Fruit fly (Drosophila melanogaster) whole organism, embryonic: ENCODE measurements around the gene Npc2g.
A peak's percentile ranks its signal among the peaks of the same experiment; 100 is the strongest.

ENCODE experiments used
- CG10565 ChIP-seq: fragments of 200-800 bp; sonication (Bioruptor generic); optimal IDR thresholded peaks from 3 replicates; lab custom pipeline; 2016; ENCODE audit warnings: missing biosample characterization, mild to moderate bottlenecking, missing genetic modification characterization
- CG11560 ChIP-seq: fragments of 200-800 bp; sonication (Bioruptor generic); IDR thresholded peaks from 3 replicates; pipeline ENCODE4 v1.3.6; 2022; ENCODE audit warnings: missing biosample characterization, missing genetic modification characterization
- CG12942 ChIP-seq: fragments of 200-800 bp; sonication (Bioruptor generic); optimal IDR thresholded peaks from 3 replicates; lab custom pipeline; 2016; ENCODE audit warnings: missing biosample characterization, missing genetic modification characterization
- CG13287 ChIP-seq: fragments of 200-800 bp; sonication (Bioruptor generic); IDR thresholded peaks from 2 replicates; pipeline ENCODE4 v1.3.6; 2022; ENCODE audit warnings: missing biosample characterization, missing genetic modification characterization; ENCODE audit not compliant: partially characterized antibody
- CG14014 ChIP-seq: fragments of 200-800 bp; sonication (Bioruptor generic); IDR thresholded peaks from 2 replicates; pipeline ENCODE4 v1.3.6; 2022; ENCODE audit warnings: missing biosample characterization, missing genetic modification characterization
- CG15696 ChIP-seq: fragments of 200-800 bp; sonication (Bioruptor generic); optimal IDR thresholded peaks from 2 replicates; lab custom pipeline; 2019; ENCODE audit warnings: missing biosample characterization, mild to moderate bottlenecking, missing genetic modification characterization, moderate library complexity
- CG17359 ChIP-seq: fragments of 200-800 bp; sonication (Bioruptor generic); optimal IDR thresholded peaks from 3 replicates; lab custom pipeline; 2018; ENCODE audit warnings: missing biosample characterization, mild to moderate bottlenecking, missing genetic modification characterization, moderate library complexity
- CG17612 ChIP-seq: fragments of 200-800 bp; sonication (Bioruptor generic); IDR thresholded peaks from 2 replicates; pipeline ENCODE4 v1.3.6; 2022; ENCODE audit warnings: missing biosample characterization, missing genetic modification characterization
- CG2678 ChIP-seq: fragments of 200-800 bp; sonication (Bioruptor generic); optimal IDR thresholded peaks from 3 replicates; lab custom pipeline; 2019; ENCODE audit warnings: missing biosample characterization, mild to moderate bottlenecking, missing genetic modification characterization, moderate library complexity
- CG30020 ChIP-seq: fragments of 200-800 bp; optimal IDR thresholded peaks from 2 replicates; lab custom pipeline; 2019; ENCODE audit warnings: missing biosample characterization, mild to moderate bottlenecking, missing genetic modification characterization, moderate library complexity
- CG3407 ChIP-seq: fragments of 200-800 bp; sonication (Bioruptor generic); optimal IDR thresholded peaks from 2 replicates; lab custom pipeline; 2018; ENCODE audit warnings: missing biosample characterization, mild to moderate bottlenecking, missing genetic modification characterization
- CG3838 ChIP-seq: fragments of 200-800 bp; sonication (Bioruptor generic); optimal IDR thresholded peaks from 3 replicates; lab custom pipeline; 2016; ENCODE audit warnings: missing biosample characterization, missing genetic modification characterization
- CG6683 ChIP-seq: fragments of 200-800 bp; sonication (Bioruptor generic); optimal IDR thresholded peaks from 2 replicates; lab custom pipeline; 2017; ENCODE audit warnings: missing biosample characterization, mild to moderate bottlenecking, missing genetic modification characterization, missing genetic modification reagents
- CG8924 ChIP-seq: fragments of 200-800 bp; optimal IDR thresholded peaks from 3 replicates; lab custom pipeline; 2019; ENCODE audit warnings: missing biosample characterization, mild to moderate bottlenecking, missing genetic modification characterization, moderate library complexity
- CG9215 ChIP-seq: fragments of 200-800 bp; sonication (Bioruptor generic); IDR thresholded peaks from 2 replicates; pipeline ENCODE4 v1.3.6; 2022; ENCODE audit warnings: missing biosample characterization, missing genetic modification characterization
- Dip3 ChIP-seq: fragments of 200-800 bp; sonication (Bioruptor generic); optimal IDR thresholded peaks from 3 replicates; lab custom pipeline; 2016; ENCODE audit warnings: missing biosample characterization, missing genetic modification characterization
- Dll ChIP-seq: fragments of 200-800 bp; sonication (Bioruptor generic); IDR thresholded peaks from 4 replicates; pipeline ENCODE4 v1.3.6; 2022; ENCODE audit warnings: missing biosample characterization, missing genetic modification characterization; ENCODE audit not compliant: partially characterized antibody
- Dref ChIP-seq: fragments of 200-800 bp; sonication (Bioruptor generic); IDR thresholded peaks from 2 replicates; pipeline ENCODE4 v1.3.6; 2022; ENCODE audit warnings: missing biosample characterization, missing genetic modification characterization
- Fer1 ChIP-seq: fragments of 200-800 bp; sonication (Bioruptor generic); optimal IDR thresholded peaks from 2 replicates; lab custom pipeline; 2017; ENCODE audit warnings: missing biosample characterization, mild to moderate bottlenecking, missing genetic modification characterization
- HLH3B ChIP-seq: fragments of 200-800 bp; sonication (Bioruptor generic); IDR thresholded peaks from 2 replicates; pipeline ENCODE4 v1.3.6; 2022; ENCODE audit warnings: missing biosample characterization, missing genetic modification characterization
- Hand ChIP-seq: fragments of 200-800 bp; sonication (Bioruptor generic); optimal IDR thresholded peaks from 2 replicates; lab custom pipeline; 2017; ENCODE audit warnings: mild to moderate bottlenecking, missing biosample characterization, missing genetic modification reagents, missing genetic modification characterization
- MESR4 ChIP-seq: fragments of 200-800 bp; sonication (Bioruptor generic); optimal IDR thresholded peaks from 2 replicates; lab custom pipeline; 2018; ENCODE audit warnings: missing biosample characterization, mild to moderate bottlenecking, missing genetic modification characterization, moderate library complexity
- Max ChIP-seq: fragments of 200-800 bp; sonication (Bioruptor generic); optimal IDR thresholded peaks from 2 replicates; lab custom pipeline; 2016; ENCODE audit warnings: missing biosample characterization, mild to moderate bottlenecking, missing genetic modification characterization
- Nf-YC ChIP-seq: fragments of 200-800 bp; optimal IDR thresholded peaks from 3 replicates; lab custom pipeline; 2019; ENCODE audit warnings: missing biosample characterization, mild to moderate bottlenecking, missing genetic modification characterization, moderate library complexity
- TFAM ChIP-seq: fragments of 200-800 bp; sonication (Bioruptor generic); optimal IDR thresholded peaks from 2 replicates; lab custom pipeline; 2017; ENCODE audit warnings: missing biosample characterization, missing genetic modification characterization, inconsistent platforms
- ab ChIP-seq: fragments of 200-800 bp; sonication (Bioruptor generic); optimal IDR thresholded peaks from 2 replicates; lab custom pipeline; 2016; ENCODE audit warnings: missing biosample characterization, missing genetic modification characterization
- bigmax ChIP-seq: fragments of 200-800 bp; sonication (Bioruptor generic); optimal IDR thresholded peaks from 2 replicates; lab custom pipeline; 2018; ENCODE audit warnings: missing biosample characterization, mild to moderate bottlenecking, missing genetic modification characterization
- croc ChIP-seq: fragments of 200-800 bp; sonication (Bioruptor generic); conservative IDR thresholded peaks from 3 replicates; pipeline ENCODE4 v1.3.6; 2022; ENCODE audit warnings: missing biosample characterization, missing genetic modification characterization
- cwo ChIP-seq: fragments of 200-800 bp; sonication (Bioruptor generic); optimal IDR thresholded peaks from 3 replicates; lab custom pipeline; 2017; ENCODE audit warnings: missing biosample characterization, missing genetic modification characterization, mild to moderate bottlenecking, moderate library complexity, missing genetic modification reagents
- danr ChIP-seq: fragments of 200-800 bp; sonication (Bioruptor generic); IDR thresholded peaks from 2 replicates; pipeline ENCODE4 v1.3.6; 2022; ENCODE audit warnings: missing biosample characterization, missing genetic modification characterization
- dati ChIP-seq: fragments of 200-800 bp; sonication (Bioruptor generic); IDR thresholded peaks from 2 replicates; pipeline ENCODE4 v1.3.6; 2022; ENCODE audit warnings: missing biosample characterization, missing genetic modification characterization
- dm ChIP-seq: fragments of 200-800 bp; sonication (Bioruptor generic); optimal IDR thresholded peaks from 3 replicates; lab custom pipeline; 2016; ENCODE audit warnings: missing biosample characterization, missing genetic modification characterization
- ems ChIP-seq: fragments of 200-800 bp; sonication (Bioruptor generic); optimal IDR thresholded peaks from 3 replicates; lab custom pipeline; 2016; ENCODE audit warnings: missing biosample characterization, missing genetic modification characterization
- eve ChIP-seq, 2 experiments: fragments of >200 bp; optimal IDR thresholded peaks; 2 replicates each; lab custom pipeline; 2017; ENCODE audit warnings: missing biosample characterization in 2 of 2, missing genetic modification characterization in 2 of 2
- gem ChIP-seq: fragments of 200-800 bp; sonication (Bioruptor generic); optimal IDR thresholded peaks from 2 replicates; lab custom pipeline; 2019; ENCODE audit warnings: missing biosample characterization, mild to moderate bottlenecking, missing genetic modification characterization, moderate library complexity
- ind ChIP-seq: fragments of 200-800 bp; sonication (Bioruptor generic); optimal IDR thresholded peaks from 3 replicates; lab custom pipeline; 2016; ENCODE audit warnings: missing biosample characterization, missing genetic modification characterization
- jumu ChIP-seq: fragments of 200-800 bp; sonication (Bioruptor generic); optimal IDR thresholded peaks from 3 replicates; lab custom pipeline; 2016; ENCODE audit warnings: missing biosample characterization, missing genetic modification characterization
- klu ChIP-seq: fragments of 200-800 bp; sonication (Bioruptor generic); IDR thresholded peaks from 2 replicates; pipeline ENCODE4 v1.3.6; 2022; ENCODE audit warnings: missing biosample characterization, missing genetic modification characterization
- knrl ChIP-seq: fragments of 200-800 bp; sonication (Bioruptor generic); IDR thresholded peaks from 3 replicates; pipeline ENCODE4 v1.3.6; 2022; ENCODE audit warnings: missing biosample characterization, missing genetic modification characterization; ENCODE audit not compliant: partially characterized antibody
- mirr ChIP-seq: fragments of 200-800 bp; sonication (Bioruptor generic); optimal IDR thresholded peaks from 3 replicates; lab custom pipeline; 2018; ENCODE audit warnings: missing biosample characterization, mild to moderate bottlenecking, missing genetic modification characterization
- nerfin-1 ChIP-seq: fragments of 200-800 bp; sonication (Bioruptor generic); optimal IDR thresholded peaks from 3 replicates; lab custom pipeline; 2019; ENCODE audit warnings: missing biosample characterization, mild to moderate bottlenecking, missing genetic modification characterization, moderate library complexity
- odd ChIP-seq: fragments of 200-800 bp; sonication (Bioruptor generic); optimal IDR thresholded peaks from 2 replicates; lab custom pipeline; 2017; ENCODE audit warnings: missing biosample characterization, mild to moderate bottlenecking, missing genetic modification characterization
- onecut ChIP-seq: fragments of 200-800 bp; sonication (Bioruptor generic); IDR thresholded peaks from 2 replicates; pipeline ENCODE4 v1.3.6; 2022; ENCODE audit warnings: missing biosample characterization, missing genetic modification characterization
- psq ChIP-seq: fragments of 200-800 bp; sonication (Bioruptor generic); optimal IDR thresholded peaks from 2 replicates; lab custom pipeline; 2017; ENCODE audit warnings: missing biosample characterization, missing genetic modification characterization
- ro ChIP-seq: fragments of 200-800 bp; sonication (Bioruptor generic); IDR thresholded peaks from 2 replicates; pipeline ENCODE4 v1.3.6; 2022; ENCODE audit warnings: missing biosample characterization, missing genetic modification characterization
- sc ChIP-seq, 3 experiments: fragments of >200 bp in 2 of 3; fragments of 200-800 bp in 1 of 3; sonication (Bioruptor generic) in 1 of 3; optimal IDR thresholded peaks; 2 replicates in 2 of 3; 3 replicates in 1 of 3; lab custom pipeline; 2017; ENCODE audit warnings: mild to moderate bottlenecking in 1 of 3, missing biosample characterization in 1 of 3, missing genetic modification characterization in 1 of 3, missing genetic modification reagents in 1 of 3
- sens ChIP-seq: fragments of 200-800 bp; sonication (Bioruptor generic); peaks from one replicate; lab custom pipeline; 2016; ENCODE audit warnings: missing biosample characterization, missing genetic modification characterization
- tll ChIP-seq, 2 experiments: fragments of 200-800 bp in 1 of 2; fragments of >200 bp in 1 of 2; sonication (Bioruptor generic) in 1 of 2; optimal IDR thresholded peaks; 2 replicates each; lab custom pipeline; 2017 to 2019; ENCODE audit warnings: missing biosample characterization in 2 of 2, missing genetic modification characterization in 2 of 2, mild to moderate bottlenecking in 1 of 2, moderate library complexity in 1 of 2
- ttk ChIP-seq: fragments of 200-800 bp; sonication (Bioruptor generic); IDR thresholded peaks from 2 replicates; pipeline ENCODE4 v2.1.2; 2022; ENCODE audit warnings: missing biosample characterization, missing genetic modification characterization
- vvl ChIP-seq: fragments of 200-800 bp; sonication (Bioruptor generic); IDR thresholded peaks from 2 replicates; pipeline ENCODE4 v1.3.6; 2022; ENCODE audit warnings: missing biosample characterization, missing genetic modification characterization
- wdn ChIP-seq: fragments of 200-800 bp; sonication (Bioruptor generic); IDR thresholded peaks from 2 replicates; pipeline ENCODE4 v1.3.6; 2022; ENCODE audit warnings: missing biosample characterization, missing genetic modification characterization

Npc2g gene

dm6 chr3R:30761140-30761539, 16.1 kb upstream of the Npc2g start (continued):
- TF ChIP-seq CG11560 (tag; lab: Robert Waterston, UW) (no peak), sens (GFP tag; lab: Kevin White, UChicago) (peak; percentile 95), CG17359 (tag; lab: Kevin White, UChicago) (peak; percentile 55), eve (GFP tag; optimal IDR thresholded peaks at IDR 0.05; lab: Kevin White, UChicago) (peak in 1 of 2 experiments; percentile 70), HLH3B (GFP tag; lab: Robert Waterston, UW) (peak; percentile 62), CG10565 (GFP tag; lab: Kevin White, UChicago) (no peak), Dref (no peak), CG15696 (peak; percentile 60), jumu (GFP tag; lab: Kevin White, UChicago) (peak; percentile 29), wdn (GFP tag; lab: Robert Waterston, UW) (no peak), Dll (GFP tag; lab: Robert Waterston, UW) (no peak), sc (optimal IDR thresholded peaks at IDR 0.05; lab: Kevin White, UChicago) (no peak), sc (GFP tag; optimal IDR thresholded peaks at IDR 0.05; lab: Kevin White, UChicago) (peak; percentile 37), ab (GFP tag; lab: Kevin White, UChicago) (no peak), dm (GFP tag; lab: Kevin White, UChicago) (no peak), croc (peak; percentile 62; the same call in 2 of the 3 replicates), CG6683 (GFP tag; lab: Kevin White, UChicago) (peak; percentile 22), Nf-YC (tag; lab: Kevin White, UChicago) (no peak), nerfin-1 (peak; percentile 45), CG13287 (GFP tag; lab: Robert Waterston, UW) (no peak), knrl (GFP tag; lab: Robert Waterston, UW) (no peak; the same call in 2 of the 3 replicates), cwo (GFP tag; lab: Kevin White, UChicago) (peak; percentile 4), CG2678 (tag; lab: Kevin White, UChicago) (peak; percentile 65), ind (GFP tag; lab: Kevin White, UChicago) (peak; percentile 24), CG30020 (no peak), tll (GFP tag; optimal IDR thresholded peaks at IDR 0.05; lab: Kevin White, UChicago) (peak in 1 of 2 experiments; percentile 53), CG17612 (no peak), ttk (GFP tag; lab: Robert Waterston, UW) (0 out of 2 replicates have a peak, but pooled peaks have one; percentile 44), Max (GFP tag; lab: Kevin White, UChicago) (peak; percentile 27), Fer1 (GFP tag; lab: Kevin White, UChicago) (peak; percentile 62), odd (GFP tag; lab: Kevin White, UChicago) (peak; percentile 38), Dip3 (GFP tag; lab: Kevin White, UChicago) (no peak), MESR4 (no peak), CG3407 (GFP tag; lab: Kevin White, UChicago) (peak; percentile 37), ro (GFP tag; lab: Robert Waterston, UW) (no peak), ems (GFP tag; lab: Kevin White, UChicago) (peak; percentile 44), CG12942 (GFP tag; lab: Kevin White, UChicago) (no peak), onecut (GFP tag; lab: Robert Waterston, UW) (peak; percentile 42), gem (tag; lab: Kevin White, UChicago) (peak; percentile 75), psq (no peak), Hand (GFP tag; lab: Kevin White, UChicago) (no peak), danr (GFP tag; lab: Robert Waterston, UW) (no peak), vvl (GFP tag; lab: Robert Waterston, UW) (peak; percentile 17; the same call in 1 of the 2 replicates), dati (GFP tag; lab: Robert Waterston, UW) (no peak), TFAM (GFP tag; lab: Kevin White, UChicago) (no peak), CG9215 (GFP tag; lab: Robert Waterston, UW) (no peak), CG14014 (GFP tag; lab: Robert Waterston, UW) (no peak), klu (GFP tag; lab: Robert Waterston, UW) (no peak), CG8924 (peak; percentile 59), bigmax (GFP tag; lab: Kevin White, UChicago) (no peak), CG3838 (GFP tag; lab: Kevin White, UChicago) (no peak), mirr (GFP tag; lab: Kevin White, UChicago) (no peak)
